Worm (Caenorhabditis elegans) whole organism, late embryonic: ENCODE data around the gene txt-1.

Source experiments
- C38D4.7 ChIP-seq: fragments of 200-800 bp; sonication (Bioruptor generic); optimal IDR thresholded peaks from 2 replicates; lab custom pipeline; 2018; ENCODE audit warnings: mild to moderate bottlenecking, missing genetic modification characterization, moderate library complexity, missing compliant biosample characterization
- K02D7.2 ChIP-seq: sonication (generic microtip); optimal IDR thresholded peaks from 2 replicates; lab custom pipeline; 2017; ENCODE audit warnings: mild to moderate bottlenecking, missing genetic modification characterization, missing compliant biosample characterization
- Y22D7AL.16 ChIP-seq: sonication (generic microtip); optimal IDR thresholded peaks from 2 replicates; lab custom pipeline; 2016; ENCODE audit warnings: missing genetic modification characterization, missing compliant biosample characterization
- ahr-1 ChIP-seq: sonication (generic microtip); optimal IDR thresholded peaks from 2 replicates; lab custom pipeline; 2016; ENCODE audit warnings: missing genetic modification characterization, missing compliant biosample characterization
- ama-1 ChIP-seq: fragments of 150-350 bp; optimal IDR thresholded peaks from 2 replicates; lab custom pipeline; 2014
- ceh-18 ChIP-seq: sonication (generic microtip); optimal IDR thresholded peaks from 2 replicates; lab custom pipeline; 2016; ENCODE audit warnings: missing genetic modification characterization, missing compliant biosample characterization
- ceh-2 ChIP-seq: sonication (generic microtip); optimal IDR thresholded peaks from 2 replicates; lab custom pipeline; 2016; ENCODE audit warnings: missing genotype, missing genetic modification characterization, missing compliant biosample characterization
- ceh-22 ChIP-seq: sonication (generic microtip); optimal IDR thresholded peaks from 2 replicates; lab custom pipeline; 2017; ENCODE audit warnings: missing biosample characterization, missing genetic modification characterization
- ceh-30 ChIP-seq: fragments of 150-350 bp; optimal IDR thresholded peaks from 2 replicates; lab custom pipeline; 2014; ENCODE audit warnings: missing biosample characterization, missing genetic modification characterization
- ceh-31 ChIP-seq: sonication (generic microtip); optimal IDR thresholded peaks from 2 replicates; lab custom pipeline; 2016; ENCODE audit warnings: missing genetic modification characterization, missing compliant biosample characterization
- ceh-34 ChIP-seq: sonication (generic microtip); optimal IDR thresholded peaks from 2 replicates; lab custom pipeline; 2016; ENCODE audit warnings: mild to moderate bottlenecking, missing genetic modification characterization, missing compliant biosample characterization
- ceh-45 ChIP-seq: fragments of 200-800 bp; sonication (Bioruptor generic); IDR thresholded peaks from 2 replicates; pipeline ENCODE4 v1.3.6; 2022; ENCODE audit warnings: missing genetic modification reagents, missing genetic modification characterization, missing compliant biosample characterization
- ceh-48 ChIP-seq: sonication (generic microtip); optimal IDR thresholded peaks from 2 replicates; lab custom pipeline; 2016; ENCODE audit warnings: missing genetic modification characterization, inconsistent platforms, missing compliant biosample characterization
- ceh-6 ChIP-seq: fragments of 200-800 bp; sonication (Bioruptor generic); optimal IDR thresholded peaks from 2 replicates; lab custom pipeline; 2018; ENCODE audit warnings: mild to moderate bottlenecking, missing genetic modification characterization, missing compliant biosample characterization
- dmd-4 ChIP-seq: sonication (generic microtip); optimal IDR thresholded peaks from 2 replicates; lab custom pipeline; 2016; ENCODE audit warnings: borderline replicate concordance, missing genetic modification characterization, missing compliant biosample characterization
- dve-1 ChIP-seq: sonication (generic microtip); optimal IDR thresholded peaks from 2 replicates; lab custom pipeline; 2017; ENCODE audit warnings: antibody characterized with exemption, mild to moderate bottlenecking, missing genetic modification characterization, missing compliant biosample characterization
- elt-2 ChIP-seq: sonication (generic microtip); optimal IDR thresholded peaks from 2 replicates; lab custom pipeline; 2016; ENCODE audit warnings: missing genetic modification reagents, missing genetic modification characterization, missing compliant biosample characterization
- ets-4 ChIP-seq: sonication (generic microtip); optimal IDR thresholded peaks from 2 replicates; lab custom pipeline; 2016; ENCODE audit warnings: missing genetic modification characterization, missing compliant biosample characterization
- eyg-1 ChIP-seq: sonication (generic microtip); optimal IDR thresholded peaks from 2 replicates; lab custom pipeline; 2016; ENCODE audit warnings: missing genotype, missing genetic modification characterization, missing compliant biosample characterization
- fax-1 ChIP-seq: sonication (generic microtip); optimal IDR thresholded peaks from 2 replicates; lab custom pipeline; 2016; ENCODE audit warnings: missing genotype, missing genetic modification characterization, missing compliant biosample characterization
- hlh-30 ChIP-seq: sonication (generic microtip); optimal IDR thresholded peaks from 2 replicates; lab custom pipeline; 2017; ENCODE audit warnings: antibody characterized with exemption, missing genetic modification characterization, missing compliant biosample characterization; ENCODE audit not compliant: insufficient read depth
- hlh-8 ChIP-seq: sonication (generic microtip); optimal IDR thresholded peaks from 2 replicates; lab custom pipeline; 2016; ENCODE audit warnings: missing genotype, missing genetic modification characterization, missing compliant biosample characterization
- lim-6 ChIP-seq: sonication (generic microtip); optimal IDR thresholded peaks from 2 replicates; lab custom pipeline; 2016; ENCODE audit warnings: missing genetic modification characterization, missing compliant biosample characterization
- madf-2 ChIP-seq: sonication (generic microtip); optimal IDR thresholded peaks from 2 replicates; lab custom pipeline; 2017; ENCODE audit warnings: missing genetic modification characterization, missing compliant biosample characterization
- mec-3 ChIP-seq: sonication (generic microtip); optimal IDR thresholded peaks from 2 replicates; lab custom pipeline; 2016; ENCODE audit warnings: borderline replicate concordance, missing genetic modification characterization, missing compliant biosample characterization
- nfya-1 ChIP-seq: sonication (generic microtip); optimal IDR thresholded peaks from 2 replicates; lab custom pipeline; 2017; ENCODE audit warnings: missing genetic modification characterization, mild to moderate bottlenecking, missing compliant biosample characterization, antibody characterized with exemption, moderate library complexity
- pag-3 ChIP-seq: sonication (generic microtip); optimal IDR thresholded peaks from 2 replicates; lab custom pipeline; 2016; ENCODE audit warnings: missing compliant biosample characterization, missing genetic modification characterization, borderline replicate concordance
- pax-1 ChIP-seq: fragments of 150-350 bp; optimal IDR thresholded peaks from 2 replicates; lab custom pipeline; 2014; ENCODE audit warnings: missing biosample characterization, missing genetic modification characterization
- pha-2 ChIP-seq: sonication (generic microtip); optimal IDR thresholded peaks from 2 replicates; lab custom pipeline; 2017; ENCODE audit warnings: mild to moderate bottlenecking, missing genetic modification characterization, missing compliant biosample characterization
- pqm-1 ChIP-seq: sonication (generic microtip); optimal IDR thresholded peaks from 2 replicates; lab custom pipeline; 2016; ENCODE audit warnings: missing genetic modification characterization, missing compliant biosample characterization
- pros-1 ChIP-seq: fragments of 150-350 bp; optimal IDR thresholded peaks from 2 replicates; lab custom pipeline; 2014; ENCODE audit warnings: missing biosample characterization, missing genetic modification reagents, missing genetic modification characterization
- ref-2 ChIP-seq: sonication (generic microtip); optimal IDR thresholded peaks from 2 replicates; lab custom pipeline; 2016; ENCODE audit warnings: missing genetic modification characterization, missing compliant biosample characterization
- rnt-1 ChIP-seq: sonication (generic microtip); optimal IDR thresholded peaks from 2 replicates; lab custom pipeline; 2016; ENCODE audit warnings: missing genetic modification characterization, missing compliant biosample characterization
- sdc-2 ChIP-seq: sonication (generic microtip); optimal IDR thresholded peaks from 2 replicates; lab custom pipeline; 2016; ENCODE audit warnings: missing genotype, missing genetic modification characterization, missing compliant biosample characterization
- sox-2 ChIP-seq: fragments of 200-800 bp; sonication (Bioruptor generic); IDR thresholded peaks from 2 replicates; pipeline ENCODE4 v1.3.6; 2022; ENCODE audit warnings: missing genetic modification reagents, missing genetic modification characterization, missing compliant biosample characterization
- sox-4 ChIP-seq: sonication (generic microtip); optimal IDR thresholded peaks from 2 replicates; lab custom pipeline; 2017; ENCODE audit warnings: mild to moderate bottlenecking, missing genetic modification characterization, inconsistent platforms, missing compliant biosample characterization
- syd-9 ChIP-seq: sonication (generic microtip); optimal IDR thresholded peaks from 2 replicates; lab custom pipeline; 2016; ENCODE audit warnings: mild to moderate bottlenecking, missing genetic modification characterization, moderate library complexity, missing compliant biosample characterization
- tbx-2 ChIP-seq: sonication (generic microtip); optimal IDR thresholded peaks from 2 replicates; lab custom pipeline; 2016; ENCODE audit warnings: missing genetic modification characterization, missing compliant biosample characterization
- tbx-7 ChIP-seq: sonication (generic microtip); optimal IDR thresholded peaks from 2 replicates; lab custom pipeline; 2016; ENCODE audit warnings: missing genotype, missing genetic modification characterization, missing compliant biosample characterization
- unc-3 ChIP-seq, 2 experiments: fragments of 200-800 bp in 1 of 2; sonication (Bioruptor generic) in 1 of 2; sonication (generic microtip) in 1 of 2; conservative IDR thresholded peaks in 1 of 2; optimal IDR thresholded peaks in 1 of 2; 2 replicates each; pipeline versions ENCODE4 v1.3.6 to Lab custom; 2016 to 2022; ENCODE audit warnings: missing compliant biosample characterization in 2 of 2, missing genetic modification characterization in 2 of 2, missing genetic modification reagents in 1 of 2
- unc-42 ChIP-seq: sonication (generic microtip); optimal IDR thresholded peaks from 2 replicates; lab custom pipeline; 2016; ENCODE audit warnings: missing genotype, missing genetic modification characterization, missing compliant biosample characterization
- unc-55 ChIP-seq: sonication (generic microtip); optimal IDR thresholded peaks from 2 replicates; lab custom pipeline; 2017; ENCODE audit warnings: missing biosample characterization, missing genetic modification reagents, missing genetic modification characterization
- ztf-16 ChIP-seq: sonication (generic microtip); optimal IDR thresholded peaks from 2 replicates; lab custom pipeline; 2017; ENCODE audit warnings: missing genetic modification characterization, missing compliant biosample characterization

The txt-1 gene

ce11 chrII:61013-61412 lies 45.0 kb upstream of the txt-1 start, which contains the start of gene C23H3.2:
Gene C23H3.2 (plus strand): TSS chrII:61313.
- TF ChIP-seq ztf-16 (tag; lab: Kevin White, UChicago): no peak
- no peak for TF ChIP-seq unc-55 (GFP tag; lab: Kevin White, UChicago)

ce11 chrII:65484-65883 lies 40.5 kb upstream of the txt-1 start:
- TF ChIP-seq pros-1 (tag; lab: Kevin White, UChicago) (no peak), K02D7.2 (no peak), sox-4 (no peak), ceh-48 (tag; lab: Kevin White, UChicago) (no peak), ceh-6 (GFP tag; lab: Kevin White, UChicago) (no peak), ama-1 (lab: Kevin White, UChicago) (no peak), hlh-8 (no peak), mec-3 (tag; lab: Kevin White, UChicago) (no peak), ceh-30 (tag; lab: Kevin White, UChicago) (no peak), unc-3 (GFP tag; conservative IDR thresholded peaks at IDR 0.05; lab: Robert Waterston, UW) (no peak), unc-3 (tag; optimal IDR thresholded peaks at IDR 0.05; lab: Kevin White, UChicago) (no peak), ceh-22 (tag; lab: Kevin White, UChicago) (no peak)

- TF ChIP-seq rnt-1 (tag; lab: Kevin White, UChicago): peak; percentile 31
- peak; percentile 31 for TF ChIP-seq dve-1 (tag; lab: Kevin White, UChicago)
- no peak for TF ChIP-seq Y22D7AL.16 (tag; lab: Kevin White, UChicago)
- no peak for TF ChIP-seq ceh-6 (GFP tag; lab: Kevin White, UChicago)
- TF ChIP-seq ceh-30 (tag; lab: Kevin White, UChicago): peak; percentile 63
- TF ChIP-seq unc-55 (GFP tag; lab: Kevin White, UChicago): peak; percentile 69
- TF ChIP-seq ceh-34 (tag; lab: Kevin White, UChicago): peak; percentile 63
- TF ChIP-seq ets-4: peak; percentile 75
- peak; percentile 67 for TF ChIP-seq sox-2 (GFP tag; lab: Robert Waterston, UW)
- TF ChIP-seq hlh-30: peak; percentile 84
- TF ChIP-seq pax-1 (tag; lab: Kevin White, UChicago): peak; percentile 79
- peak; percentile 3 for TF ChIP-seq pqm-1 (tag; lab: Kevin White, UChicago)
- TF ChIP-seq mec-3 (tag; lab: Kevin White, UChicago): peak; percentile 28
- TF ChIP-seq ceh-2 (tag; lab: Kevin White, UChicago): peak; percentile 64
- peak; percentile 39 for TF ChIP-seq elt-2 (tag; lab: Kevin White, UChicago)
- peak; percentile 84 for TF ChIP-seq tbx-2 (tag; lab: Kevin White, UChicago)
- TF ChIP-seq sdc-2: peak; percentile 38
- TF ChIP-seq eyg-1 (tag; lab: Kevin White, UChicago): peak; percentile 84
- no peak for TF ChIP-seq lim-6
- no peak for TF ChIP-seq ceh-45 (GFP tag; lab: Robert Waterston, UW)
- TF ChIP-seq madf-2 (tag; lab: Kevin White, UChicago): peak; percentile 46
- no peak for TF ChIP-seq ahr-1 (tag; lab: Kevin White, UChicago)
- no peak for TF ChIP-seq fax-1 (tag; lab: Kevin White, UChicago)
- peak; percentile 92 for TF ChIP-seq ref-2 (tag; lab: Kevin White, UChicago)
- TF ChIP-seq ceh-31 (tag; lab: Kevin White, UChicago): peak; percentile 79
- TF ChIP-seq hlh-8: peak; percentile 76
- TF ChIP-seq syd-9 (tag; lab: Kevin White, UChicago): peak; percentile 17
- TF ChIP-seq ceh-18 (tag; lab: Kevin White, UChicago): peak; percentile 34
- TF ChIP-seq tbx-7: peak; percentile 38
- TF ChIP-seq dmd-4 (tag; lab: Kevin White, UChicago): no peak
- TF ChIP-seq pros-1 (tag; lab: Kevin White, UChicago): peak; percentile 83
- TF ChIP-seq pag-3 (tag; lab: Kevin White, UChicago): no peak
- peak; percentile 13 for TF ChIP-seq unc-42 (tag; lab: Kevin White, UChicago)
- TF ChIP-seq nfya-1: peak; percentile 48
- TF ChIP-seq ama-1 (lab: Kevin White, UChicago): no peak
- TF ChIP-seq C38D4.7 (GFP tag; lab: Kevin White, UChicago): no peak
- peak; percentile 1 for TF ChIP-seq pha-2 (tag; lab: Kevin White, UChicago)
Observed at ce11 chrII:66322-66721, 39.7 kb upstream of the txt-1 start.
